Worm (Caenorhabditis elegans) whole organism, early embryonic: ENCODE data around the gene Y46H3D.8.
A peak's percentile ranks its signal among the peaks of the same experiment; 100 is the strongest.

Experiments used
- B0310.2 ChIP-seq: sonication (generic microtip); optimal IDR thresholded peaks from 2 replicates; lab custom pipeline; 2016; ENCODE audit warnings: mild to moderate bottlenecking, missing genetic modification characterization, missing compliant biosample characterization
- F13C5.2 ChIP-seq: sonication (generic microtip); optimal IDR thresholded peaks from 2 replicates; lab custom pipeline; 2017; ENCODE audit warnings: mild to moderate bottlenecking, missing genetic modification characterization, inconsistent platforms, missing compliant biosample characterization
- aly-1 ChIP-seq: sonication (generic microtip); optimal IDR thresholded peaks from 2 replicates; lab custom pipeline; 2016; ENCODE audit warnings: missing genetic modification characterization, missing compliant biosample characterization
- ama-1 ChIP-seq: fragments of 150-350 bp; optimal IDR thresholded peaks from 2 replicates; lab custom pipeline; 2014
- ceh-13 ChIP-seq: fragments of 200-800 bp; sonication (Bioruptor generic); optimal IDR thresholded peaks from 2 replicates; lab custom pipeline; 2018; ENCODE audit warnings: mild to moderate bottlenecking, missing genetic modification characterization, missing compliant biosample characterization
- ceh-36 ChIP-seq: sonication (generic microtip); optimal IDR thresholded peaks from 2 replicates; lab custom pipeline; 2016; ENCODE audit warnings: missing genetic modification characterization, inconsistent platforms, missing compliant biosample characterization
- ets-7 ChIP-seq: sonication (generic microtip); optimal IDR thresholded peaks from 2 replicates; lab custom pipeline; 2016; ENCODE audit warnings: missing genotype, missing genetic modification characterization, missing compliant biosample characterization
- flt-1 ChIP-seq: fragments of 200-800 bp; sonication (Bioruptor generic); IDR thresholded peaks from 2 replicates; pipeline ENCODE4 v1.3.6; 2022; ENCODE audit warnings: missing genetic modification characterization, missing compliant biosample characterization
- hmbx-1 ChIP-seq: sonication (generic microtip); optimal IDR thresholded peaks from 2 replicates; lab custom pipeline; 2016; ENCODE audit warnings: mild to moderate bottlenecking, missing genetic modification characterization, missing compliant biosample characterization
- hmg-4 ChIP-seq: fragments of 200-800 bp; sonication (Bioruptor generic); optimal IDR thresholded peaks from 2 replicates; lab custom pipeline; 2018; ENCODE audit warnings: mild to moderate bottlenecking, missing genetic modification characterization, missing compliant biosample characterization
- hnd-1 ChIP-seq: sonication (generic microtip); optimal IDR thresholded peaks from 2 replicates; lab custom pipeline; 2016; ENCODE audit warnings: missing genetic modification characterization, missing compliant biosample characterization
- pes-1 ChIP-seq: fragments of 200-800 bp; sonication (Bioruptor generic); IDR thresholded peaks from 2 replicates; pipeline ENCODE4 v1.3.6; 2022; ENCODE audit warnings: missing genetic modification reagents, missing genetic modification characterization, missing compliant biosample characterization
- scrt-1 ChIP-seq: fragments of 200-800 bp; sonication (Bioruptor generic); IDR thresholded peaks from 2 replicates; pipeline ENCODE4 v1.3.6; 2022; ENCODE audit warnings: missing genetic modification characterization, missing compliant biosample characterization
- sea-1 ChIP-seq: fragments of 200-800 bp; sonication (Bioruptor generic); conservative IDR thresholded peaks from 2 replicates; pipeline ENCODE4 v1.3.6; 2022; ENCODE audit warnings: missing genetic modification characterization, missing compliant biosample characterization
- tbx-11 ChIP-seq: fragments of 200-800 bp; sonication (Bioruptor generic); IDR thresholded peaks from 2 replicates; pipeline ENCODE4 v1.3.6; 2022; ENCODE audit warnings: missing genetic modification characterization, missing compliant biosample characterization
- tbx-37 ChIP-seq: fragments of 200-800 bp; sonication (Bioruptor generic); conservative IDR thresholded peaks from 2 replicates; pipeline ENCODE4 v1.3.6; 2022; ENCODE audit warnings: missing genetic modification reagents, missing genetic modification characterization, missing compliant biosample characterization
- tra-4 ChIP-seq: sonication (generic microtip); optimal IDR thresholded peaks from 2 replicates; lab custom pipeline; 2017; ENCODE audit warnings: missing genetic modification characterization, missing compliant biosample characterization

The Y46H3D.8 gene

DNA sequence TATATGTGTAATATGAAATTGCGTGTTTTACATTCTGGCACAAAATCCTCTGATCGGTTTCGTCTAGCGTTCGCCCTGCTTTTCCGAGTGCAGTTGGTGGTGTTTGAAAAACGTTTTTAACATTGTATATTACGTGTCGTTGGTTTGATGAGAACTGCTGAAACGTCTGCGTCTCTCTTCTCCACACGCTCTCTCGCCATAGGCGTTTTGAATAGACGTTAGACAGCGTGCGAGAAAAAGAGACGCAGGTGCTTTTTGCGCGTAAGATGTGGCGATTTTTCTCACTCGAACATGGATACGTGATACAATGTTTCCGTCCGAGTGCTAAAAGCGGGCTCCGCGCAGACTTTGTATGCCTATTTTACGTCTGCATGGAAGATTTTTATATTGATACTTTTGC lies 10.5 kb downstream of the Y46H3D.8 start:
- no peak for TF ChIP-seq pes-1 (GFP tag; lab: Robert Waterston, UW)
- no peak for TF ChIP-seq tra-4
- no peak for TF ChIP-seq hmbx-1 (tag; lab: Kevin White, UChicago)
- no peak for TF ChIP-seq ceh-13 (GFP tag; lab: Kevin White, UChicago)
- no peak for TF ChIP-seq ceh-36 (tag; lab: Kevin White, UChicago)
- TF ChIP-seq tbx-11 (GFP tag; lab: Robert Waterston, UW): no peak
- no peak for TF ChIP-seq hnd-1
- TF ChIP-seq F13C5.2 (tag; lab: Kevin White, UChicago): no peak
- no peak for TF ChIP-seq tbx-37 (GFP tag; lab: Robert Waterston, UW)
- TF ChIP-seq hmg-4 (GFP tag; lab: Kevin White, UChicago): no peak
- no peak for TF ChIP-seq scrt-1 (GFP tag; lab: Robert Waterston, UW)
- no peak for TF ChIP-seq flt-1 (GFP tag; lab: Robert Waterston, UW)

DNA sequence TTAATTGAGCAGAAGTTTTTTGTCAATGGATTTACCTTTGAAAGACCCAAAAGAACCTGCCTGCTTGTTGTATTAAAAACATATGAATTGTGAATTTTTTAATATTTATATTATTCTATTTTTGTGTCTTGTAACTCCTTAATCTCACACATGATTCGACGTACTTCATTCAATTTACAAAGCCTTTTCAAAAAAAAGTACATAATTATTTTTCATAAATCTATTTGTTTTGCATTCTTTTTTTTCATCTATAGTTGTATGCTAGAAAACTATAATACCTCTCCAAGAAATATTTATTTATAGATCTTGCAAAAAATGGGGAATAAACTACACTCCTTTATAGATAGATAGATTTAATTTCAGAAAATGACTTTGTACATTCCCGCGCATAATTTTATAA lies 12.3 kb downstream of the Y46H3D.8 start, which contains the start of gene nhr-179:
TSS of gene nhr-179 (minus strand) at position 101 of the 400 bp plus-strand sequence.
- TF ChIP-seq ama-1 (no peak), ceh-13 (GFP tag; lab: Kevin White, UChicago) (no peak), hmg-4 (GFP tag; lab: Kevin White, UChicago) (no peak), F13C5.2 (tag; lab: Kevin White, UChicago) (no peak)

DNA sequence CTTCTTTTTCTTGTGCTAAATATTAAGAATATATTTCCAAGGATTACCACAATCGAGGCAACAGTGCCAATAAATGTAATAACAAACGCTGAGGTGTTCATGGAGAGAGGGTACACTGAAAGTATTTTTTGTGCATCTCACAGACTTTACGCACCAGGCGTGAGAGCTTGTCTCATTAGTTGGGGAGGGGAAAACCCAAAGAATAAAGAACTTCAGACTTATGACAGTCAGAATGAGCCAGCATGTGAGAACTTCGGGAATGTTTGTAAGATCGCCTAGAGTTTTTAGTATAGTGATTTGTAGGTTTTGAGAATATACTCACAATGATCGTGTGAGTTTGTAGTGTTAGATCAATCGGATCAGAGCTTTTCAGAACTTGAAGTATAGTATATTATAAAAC lies 16.3 kb downstream of the Y46H3D.8 start, which contains the start of gene srbc-41:
TSS of gene srbc-41 (minus strand) at position 101 of the 400 bp plus-strand sequence.
- TF ChIP-seq pes-1 (GFP tag; lab: Robert Waterston, UW) (no peak), ceh-13 (GFP tag; lab: Kevin White, UChicago) (no peak), ets-7 (tag; lab: Kevin White, UChicago) (no peak), hmbx-1 (tag; lab: Kevin White, UChicago) (no peak), ceh-36 (tag; lab: Kevin White, UChicago) (no peak), hnd-1 (no peak), tbx-11 (GFP tag; lab: Robert Waterston, UW) (no peak), B0310.2 (no peak), tra-4 (no peak), ama-1 (no peak), scrt-1 (GFP tag; lab: Robert Waterston, UW) (no peak), aly-1 (tag; lab: Kevin White, UChicago) (no peak), F13C5.2 (tag; lab: Kevin White, UChicago) (no peak)

DNA sequence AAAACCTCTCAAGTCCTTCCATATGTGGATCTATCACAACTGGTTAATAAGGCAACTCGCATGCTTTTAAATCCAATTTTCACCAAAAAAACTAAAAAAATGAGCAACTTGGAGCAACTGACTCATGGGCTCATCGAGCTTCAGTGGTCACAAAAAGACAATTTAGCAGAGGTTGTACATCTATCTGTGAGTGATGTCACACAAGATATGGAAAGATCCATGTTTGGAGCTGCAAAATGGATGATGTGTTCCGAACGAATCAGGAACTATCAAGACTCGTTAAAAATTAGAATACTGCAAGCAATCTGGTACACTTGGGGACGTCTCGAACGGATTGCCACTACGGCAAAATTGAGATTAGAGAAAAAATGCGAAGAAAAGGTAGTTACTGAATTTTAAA lies 19.5 kb downstream of the Y46H3D.8 start:
- TF ChIP-seq aly-1 (tag; lab: Kevin White, UChicago) (no peak), pes-1 (GFP tag; lab: Robert Waterston, UW) (no peak), B0310.2 (no peak), ceh-13 (GFP tag; lab: Kevin White, UChicago) (no peak), tbx-37 (GFP tag; lab: Robert Waterston, UW) (no peak), tra-4 (no peak), ets-7 (tag; lab: Kevin White, UChicago) (no peak), scrt-1 (GFP tag; lab: Robert Waterston, UW) (no peak), ama-1 (no peak), F13C5.2 (tag; lab: Kevin White, UChicago) (no peak), sea-1 (GFP tag; lab: Robert Waterston, UW) (no peak), tbx-11 (GFP tag; lab: Robert Waterston, UW) (no peak)

DNA sequence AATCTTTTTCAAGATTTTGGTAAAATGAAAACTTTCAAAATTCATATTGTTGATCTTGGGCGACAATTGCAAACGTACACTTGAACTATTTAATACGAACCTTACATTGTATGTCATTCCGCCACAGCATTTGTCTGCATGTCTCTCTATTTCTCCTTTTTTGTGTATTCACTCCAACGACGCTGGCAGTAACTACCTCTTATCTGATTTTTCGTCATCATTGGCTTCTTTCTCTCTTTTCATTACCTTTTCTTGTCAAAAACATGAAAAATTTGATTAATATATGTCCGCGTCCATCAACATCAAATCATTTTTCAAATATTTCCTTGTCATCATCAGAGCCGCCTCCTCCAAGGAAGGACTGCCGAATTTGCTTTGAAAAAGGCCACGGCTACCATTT lies 21.0 kb downstream of the Y46H3D.8 start, which contains the start of gene nhr-177:
TSS of gene nhr-177 (plus strand) at position 167 of the 400 bp plus-strand sequence.
- TF ChIP-seq ama-1: no peak
- TF ChIP-seq hnd-1: no peak
- no peak for TF ChIP-seq hmg-4 (GFP tag; lab: Kevin White, UChicago)
- no peak for TF ChIP-seq B0310.2
- no peak for TF ChIP-seq ceh-13 (GFP tag; lab: Kevin White, UChicago)
- TF ChIP-seq ets-7 (tag; lab: Kevin White, UChicago): no peak
- TF ChIP-seq hmbx-1 (tag; lab: Kevin White, UChicago): no peak
- no peak for TF ChIP-seq tbx-11 (GFP tag; lab: Robert Waterston, UW)

DNA sequence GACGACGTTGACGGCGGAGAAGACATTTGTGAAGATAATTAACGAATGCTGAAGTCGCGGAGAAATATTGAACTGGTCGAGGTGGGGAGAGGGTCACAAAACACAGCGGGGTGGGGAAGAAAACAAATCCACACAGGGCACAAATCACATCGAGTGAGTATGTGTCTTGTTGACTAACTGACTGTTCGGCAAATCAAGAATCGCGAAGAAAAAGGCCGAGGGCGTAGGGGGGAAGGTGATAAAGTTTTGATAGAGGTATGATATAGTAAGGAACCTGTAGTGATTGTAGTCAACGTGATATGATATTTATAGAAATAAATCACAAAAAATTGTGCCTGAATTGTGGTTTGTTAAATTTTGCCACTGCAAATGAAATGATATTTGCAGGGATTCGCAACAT lies 23.3 kb downstream of the Y46H3D.8 start, which contains the start of gene nhr-178:
TSS of gene nhr-178 (minus strand) at position 164 of the 400 bp plus-strand sequence.
- no peak for TF ChIP-seq tra-4
- TF ChIP-seq tbx-11 (GFP tag; lab: Robert Waterston, UW): no peak
- TF ChIP-seq B0310.2: no peak
- no peak for TF ChIP-seq hmbx-1 (tag; lab: Kevin White, UChicago)
- no peak for TF ChIP-seq ceh-36 (tag; lab: Kevin White, UChicago)
- TF ChIP-seq ama-1: no peak
- no peak for TF ChIP-seq scrt-1 (GFP tag; lab: Robert Waterston, UW)
- TF ChIP-seq ets-7 (tag; lab: Kevin White, UChicago): no peak
- TF ChIP-seq pes-1 (GFP tag; lab: Robert Waterston, UW): no peak

DNA sequence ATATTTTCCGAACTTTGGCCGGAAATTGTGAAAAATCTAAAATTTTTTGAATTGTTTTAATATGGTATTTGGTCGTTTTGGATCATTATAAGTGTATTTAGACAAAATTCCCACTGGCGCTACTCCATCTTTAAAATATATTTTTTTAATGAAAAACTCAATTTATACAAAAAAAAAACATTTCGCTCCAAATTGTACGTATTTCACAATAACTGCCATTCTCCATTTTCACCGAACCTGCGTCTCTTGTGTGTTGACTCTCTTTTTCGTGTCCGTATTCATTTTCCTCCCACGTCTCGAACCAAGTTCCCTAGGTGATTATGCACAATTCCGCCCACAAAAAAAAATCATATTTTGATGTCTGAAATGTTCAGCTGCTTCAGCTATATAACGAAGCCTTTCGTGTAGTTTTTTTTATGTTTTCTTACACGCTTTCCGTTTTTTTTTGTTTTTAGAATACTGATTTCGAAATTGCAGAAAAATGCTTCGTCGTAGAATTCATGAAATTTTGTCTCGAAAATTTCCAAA lies 30.4 kb downstream of the Y46H3D.8 start, which contains the start of gene F16B4.2:
TSS of gene F16B4.2 (plus strand) at position 478 of the 528 bp plus-strand sequence.
- TF ChIP-seq ets-7 (tag; lab: Kevin White, UChicago) (no peak), hmg-4 (GFP tag; lab: Kevin White, UChicago) (no peak), ceh-13 (GFP tag; lab: Kevin White, UChicago) (no peak), tra-4 (no peak), tbx-37 (GFP tag; lab: Robert Waterston, UW) (no peak), flt-1 (GFP tag; lab: Robert Waterston, UW) (no peak), ceh-36 (tag; lab: Kevin White, UChicago) (no peak), aly-1 (tag; lab: Kevin White, UChicago) (no peak), B0310.2 (no peak)

DNA sequence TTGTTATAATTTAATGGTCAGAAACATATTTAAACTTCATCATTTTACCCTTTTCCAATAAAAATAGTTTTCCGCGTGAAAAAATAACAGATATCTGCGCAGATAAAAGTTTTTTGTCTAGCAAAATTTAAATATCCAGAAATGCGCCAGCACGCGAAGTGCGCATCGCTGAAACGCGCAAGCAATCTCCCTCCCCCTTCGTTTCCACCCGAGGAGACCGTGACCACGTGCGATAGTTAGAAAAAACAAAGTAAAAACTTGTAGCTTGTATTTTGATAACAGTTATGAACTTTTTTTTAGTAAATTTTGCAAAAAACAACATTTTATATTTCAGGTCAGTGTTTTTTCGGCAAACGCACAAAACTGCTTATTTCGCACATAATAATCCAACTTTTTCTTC lies 32.0 kb downstream of the Y46H3D.8 start:
- TF ChIP-seq sea-1 (GFP tag; lab: Robert Waterston, UW) (peak; percentile 63; the same call in 1 of the 2 replicates), pes-1 (GFP tag; lab: Robert Waterston, UW) (peak; percentile 66)
